Fruit fly (Drosophila melanogaster) whole organism, embryonic: ENCODE measurements around the gene CCT7.

Experiments used
- BEAF-32 ChIP-seq: fragments of 200-800 bp; sonication (Bioruptor generic); optimal IDR thresholded peaks from 3 replicates; lab custom pipeline; 2017; ENCODE audit warnings: missing biosample characterization, missing genetic modification characterization, mild to moderate bottlenecking, moderate library complexity, missing genetic modification reagents
- CG10209 ChIP-seq: fragments of 200-800 bp; sonication (Bioruptor generic); optimal IDR thresholded peaks from 3 replicates; lab custom pipeline; 2017; ENCODE audit warnings: missing biosample characterization, mild to moderate bottlenecking, missing genetic modification characterization, missing genetic modification reagents
- CG13287 ChIP-seq: fragments of 200-800 bp; sonication (Bioruptor generic); IDR thresholded peaks from 2 replicates; pipeline ENCODE4 v1.3.6; 2022; ENCODE audit warnings: missing biosample characterization, missing genetic modification characterization; ENCODE audit not compliant: partially characterized antibody
- CG13424 ChIP-seq: fragments of 200-800 bp; sonication (Bioruptor generic); optimal IDR thresholded peaks from 2 replicates; lab custom pipeline; 2019; ENCODE audit warnings: missing biosample characterization, mild to moderate bottlenecking, missing genetic modification characterization, moderate library complexity
- CG13894 ChIP-seq: fragments of 200-800 bp; sonication (Bioruptor generic); optimal IDR thresholded peaks from 3 replicates; lab custom pipeline; 2018; ENCODE audit warnings: missing biosample characterization, mild to moderate bottlenecking, missing genetic modification characterization, moderate library complexity
- CG17186 ChIP-seq: fragments of 200-800 bp; sonication (Bioruptor generic); optimal IDR thresholded peaks from 3 replicates; lab custom pipeline; 2017; ENCODE audit warnings: missing biosample characterization, missing genetic modification reagents, missing genetic modification characterization
- CG17385 ChIP-seq: fragments of 200-800 bp; sonication (Bioruptor generic); optimal IDR thresholded peaks from 3 replicates; lab custom pipeline; 2018; ENCODE audit warnings: missing biosample characterization, mild to moderate bottlenecking, missing genetic modification characterization
- CG18262 ChIP-seq: fragments of 200-800 bp; optimal IDR thresholded peaks from 3 replicates; lab custom pipeline; 2019; ENCODE audit warnings: missing biosample characterization, mild to moderate bottlenecking, missing genetic modification characterization, moderate library complexity
- CG1832 ChIP-seq: fragments of 200-800 bp; sonication (Bioruptor generic); optimal IDR thresholded peaks from 2 replicates; lab custom pipeline; 2017; ENCODE audit warnings: missing biosample characterization, mild to moderate bottlenecking, missing genetic modification characterization, inconsistent platforms
- CG18476 ChIP-seq: fragments of 200-800 bp; sonication (Bioruptor generic); optimal IDR thresholded peaks from 2 replicates; lab custom pipeline; 2016; ENCODE audit warnings: missing biosample characterization, mild to moderate bottlenecking, missing genetic modification characterization
- CG4854 ChIP-seq: fragments of 200-800 bp; sonication (Bioruptor generic); optimal IDR thresholded peaks from 2 replicates; lab custom pipeline; 2016; ENCODE audit warnings: missing biosample characterization, missing genetic modification characterization, inconsistent platforms
- CG6813 ChIP-seq: fragments of 200-800 bp; sonication (Bioruptor generic); optimal IDR thresholded peaks from 2 replicates; lab custom pipeline; 2017; ENCODE audit warnings: missing biosample characterization, missing genetic modification characterization, mild to moderate bottlenecking, moderate library complexity, missing genetic modification reagents
- CG7928 ChIP-seq: fragments of 200-800 bp; sonication (Bioruptor generic); optimal IDR thresholded peaks from 2 replicates; lab custom pipeline; 2017; ENCODE audit warnings: missing biosample characterization, mild to moderate bottlenecking, missing genetic modification characterization
- CkIIα-i1 ChIP-seq: fragments of 200-800 bp; sonication (Bioruptor generic); IDR thresholded peaks from 2 replicates; pipeline ENCODE4 v1.3.6; 2022; ENCODE audit warnings: missing biosample characterization, missing genetic modification characterization
- Dip2 ChIP-seq: fragments of 200-800 bp; sonication (Bioruptor generic); IDR thresholded peaks from 2 replicates; pipeline ENCODE4 v1.3.6; 2022; ENCODE audit warnings: missing biosample characterization, missing genetic modification characterization
- Drgx ChIP-seq: fragments of 200-800 bp; sonication (Bioruptor generic); IDR thresholded peaks from 2 replicates; pipeline ENCODE4 v1.3.6; 2022; ENCODE audit warnings: missing biosample characterization, missing genetic modification characterization
- E2f1 ChIP-seq: fragments of 200-800 bp; sonication (Bioruptor generic); IDR thresholded peaks from 2 replicates; pipeline ENCODE4 v1.3.6; 2022; ENCODE audit warnings: missing biosample characterization, missing genetic modification characterization
- Ets65A ChIP-seq: fragments of 200-800 bp; sonication (Bioruptor generic); peaks from one replicate; lab custom pipeline; 2016; ENCODE audit warnings: missing biosample characterization, missing genetic modification characterization
- Gsc ChIP-seq: fragments of 200-800 bp; sonication (Bioruptor generic); IDR thresholded peaks from 2 replicates; pipeline ENCODE4 v1.3.6; 2022; ENCODE audit warnings: missing biosample characterization, missing genetic modification characterization
- H15 ChIP-seq: fragments of 200-800 bp; sonication (Bioruptor generic); IDR thresholded peaks from 3 replicates; pipeline ENCODE4 v1.3.6; 2022; ENCODE audit warnings: missing biosample characterization, missing genetic modification characterization
- MESR4 ChIP-seq: fragments of 200-800 bp; sonication (Bioruptor generic); optimal IDR thresholded peaks from 2 replicates; lab custom pipeline; 2018; ENCODE audit warnings: missing biosample characterization, mild to moderate bottlenecking, missing genetic modification characterization, moderate library complexity
- Max ChIP-seq: fragments of 200-800 bp; sonication (Bioruptor generic); optimal IDR thresholded peaks from 2 replicates; lab custom pipeline; 2016; ENCODE audit warnings: missing biosample characterization, mild to moderate bottlenecking, missing genetic modification characterization
- Ravus ChIP-seq: fragments of 200-800 bp; sonication (Bioruptor generic); IDR thresholded peaks from 2 replicates; pipeline ENCODE4 v1.3.6; 2022; ENCODE audit warnings: missing biosample characterization, missing genetic modification characterization
- Sry-β ChIP-seq: fragments of 200-800 bp; sonication (Bioruptor generic); optimal IDR thresholded peaks from 2 replicates; lab custom pipeline; 2018; ENCODE audit warnings: missing biosample characterization, mild to moderate bottlenecking, missing genetic modification characterization, moderate library complexity
- Sry-δ ChIP-seq: fragments of 200-800 bp; sonication (Bioruptor generic); optimal IDR thresholded peaks from 2 replicates; lab custom pipeline; 2016; ENCODE audit warnings: missing biosample characterization, missing genetic modification characterization
- Xbp1 ChIP-seq: fragments of 200-800 bp; sonication (Bioruptor generic); optimal IDR thresholded peaks from 3 replicates; lab custom pipeline; 2016; ENCODE audit warnings: missing biosample characterization, mild to moderate bottlenecking, missing genetic modification characterization
- ase ChIP-seq: fragments of 200-800 bp; sonication (Bioruptor generic); IDR thresholded peaks from 3 replicates; pipeline ENCODE4 v1.3.6; 2022; ENCODE audit warnings: missing biosample characterization, missing genetic modification characterization
- btn ChIP-seq: fragments of 200-800 bp; sonication (Bioruptor generic); optimal IDR thresholded peaks from 2 replicates; lab custom pipeline; 2016; ENCODE audit warnings: missing biosample characterization, missing genetic modification characterization
- cato ChIP-seq: fragments of 200-800 bp; sonication (Bioruptor generic); optimal IDR thresholded peaks from 2 replicates; lab custom pipeline; 2016; ENCODE audit warnings: missing biosample characterization, missing genetic modification characterization, borderline replicate concordance
- ci ChIP-seq: fragments of 200-800 bp; sonication (Bioruptor generic); IDR thresholded peaks from 3 replicates; pipeline ENCODE4 v1.3.6; 2022; ENCODE audit warnings: missing biosample characterization, missing genetic modification characterization
- dan ChIP-seq: fragments of 200-800 bp; sonication (Bioruptor generic); IDR thresholded peaks from 2 replicates; pipeline ENCODE4 v1.3.6; 2022; ENCODE audit warnings: missing biosample characterization, missing genetic modification characterization
- dpn ChIP-seq, 2 experiments: fragments of 200-800 bp; sonication (Bioruptor generic); optimal IDR thresholded peaks; 3 replicates each; lab custom pipeline; 2016; ENCODE audit warnings: missing biosample characterization in 2 of 2, missing genetic modification characterization in 2 of 2
- en ChIP-seq: fragments of 200-800 bp; sonication (Bioruptor generic); optimal IDR thresholded peaks from 2 replicates; lab custom pipeline; 2016; ENCODE audit warnings: missing biosample characterization, missing genetic modification characterization
- ewg ChIP-seq: fragments of 200-800 bp; sonication (Bioruptor generic); optimal IDR thresholded peaks from 3 replicates; lab custom pipeline; 2017; ENCODE audit warnings: mild to moderate bottlenecking, missing biosample characterization, missing genetic modification reagents, missing genetic modification characterization
- fd3F ChIP-seq: fragments of 200-800 bp; sonication (Bioruptor generic); optimal IDR thresholded peaks from 2 replicates; lab custom pipeline; 2018; ENCODE audit warnings: missing biosample characterization, mild to moderate bottlenecking, missing genetic modification characterization, moderate library complexity
- grau ChIP-seq: fragments of 200-800 bp; optimal IDR thresholded peaks from 3 replicates; lab custom pipeline; 2019; ENCODE audit warnings: missing biosample characterization, mild to moderate bottlenecking, missing genetic modification characterization, moderate library complexity
- hth ChIP-seq: fragments of >200 bp; optimal IDR thresholded peaks from 2 replicates; lab custom pipeline; 2017; ENCODE audit warnings: inconsistent platforms
- ind ChIP-seq: fragments of 200-800 bp; sonication (Bioruptor generic); optimal IDR thresholded peaks from 3 replicates; lab custom pipeline; 2016; ENCODE audit warnings: missing biosample characterization, missing genetic modification characterization
- jing ChIP-seq: fragments of 200-800 bp; sonication (Bioruptor generic); optimal IDR thresholded peaks from 2 replicates; lab custom pipeline; 2018; ENCODE audit warnings: missing biosample characterization, mild to moderate bottlenecking, missing genetic modification characterization
- ken ChIP-seq: fragments of 200-800 bp; sonication (Bioruptor generic); IDR thresholded peaks from 3 replicates; pipeline ENCODE4 v1.3.6; 2022; ENCODE audit warnings: missing biosample characterization, missing genetic modification characterization
- phol ChIP-seq: fragments of 200-800 bp; sonication (Bioruptor generic); optimal IDR thresholded peaks from 3 replicates; lab custom pipeline; 2018; ENCODE audit warnings: missing biosample characterization, mild to moderate bottlenecking, missing genetic modification characterization, moderate library complexity
- salm ChIP-seq: fragments of 200-800 bp; sonication (Bioruptor generic); optimal IDR thresholded peaks from 2 replicates; lab custom pipeline; 2018; ENCODE audit warnings: missing biosample characterization, mild to moderate bottlenecking, missing genetic modification characterization
- sc ChIP-seq, 3 experiments: fragments of >200 bp in 2 of 3; fragments of 200-800 bp in 1 of 3; sonication (Bioruptor generic) in 1 of 3; optimal IDR thresholded peaks; 2 replicates in 2 of 3; 3 replicates in 1 of 3; lab custom pipeline; 2017; ENCODE audit warnings: mild to moderate bottlenecking in 1 of 3, missing biosample characterization in 1 of 3, missing genetic modification characterization in 1 of 3, missing genetic modification reagents in 1 of 3
- sob ChIP-seq: fragments of 200-800 bp; sonication (Bioruptor generic); IDR thresholded peaks from 2 replicates; pipeline ENCODE4 v1.3.6; 2022; ENCODE audit warnings: missing biosample characterization, missing genetic modification characterization
- ssp ChIP-seq: fragments of 200-800 bp; sonication (Bioruptor generic); IDR thresholded peaks from 2 replicates; pipeline ENCODE4 v1.3.6; 2022; ENCODE audit warnings: missing biosample characterization, missing genetic modification characterization
- stc ChIP-seq: fragments of 200-800 bp; sonication (Bioruptor generic); IDR thresholded peaks from 2 replicates; pipeline ENCODE4 v1.3.6; 2022; ENCODE audit warnings: missing biosample characterization, missing genetic modification characterization
- tap ChIP-seq: fragments of 200-800 bp; optimal IDR thresholded peaks from 3 replicates; lab custom pipeline; 2019; ENCODE audit warnings: missing biosample characterization, mild to moderate bottlenecking, missing genetic modification characterization, moderate library complexity
- tin ChIP-seq: fragments of 200-800 bp; sonication (Bioruptor generic); optimal IDR thresholded peaks from 3 replicates; lab custom pipeline; 2016; ENCODE audit warnings: missing biosample characterization, missing genetic modification characterization
- tio ChIP-seq: fragments of 200-800 bp; sonication (Bioruptor generic); optimal IDR thresholded peaks from 2 replicates; lab custom pipeline; 2017; ENCODE audit warnings: missing biosample characterization, missing genetic modification characterization, inconsistent platforms
- unc-4 ChIP-seq: fragments of 200-800 bp; sonication (Bioruptor generic); IDR thresholded peaks from 2 replicates; pipeline ENCODE4 v1.3.6; 2022; ENCODE audit warnings: missing biosample characterization, missing genetic modification characterization; ENCODE audit not compliant: partially characterized antibody

Gene CCT7

DNA sequence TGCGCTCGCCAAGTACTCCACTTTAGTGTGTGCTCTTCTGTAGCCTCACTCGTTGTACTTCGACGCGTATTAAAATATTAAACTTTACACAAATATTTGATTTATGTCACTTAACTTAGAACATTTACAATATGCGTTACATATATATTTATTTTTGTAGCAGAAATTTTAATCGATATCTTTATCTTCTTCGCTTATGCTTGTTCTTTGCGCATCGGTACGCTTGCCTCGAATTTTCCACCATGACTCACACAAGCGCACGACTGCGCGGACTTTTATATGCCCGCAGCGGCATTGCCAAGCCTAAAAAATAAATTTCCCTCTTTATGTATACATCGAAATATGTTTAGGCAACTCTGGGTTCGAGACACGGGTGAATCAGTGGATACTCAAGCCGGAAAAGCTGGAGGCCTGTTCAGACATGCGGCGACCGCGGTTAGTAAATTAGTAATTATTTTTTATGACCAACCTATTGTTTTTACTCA lies 19.1 kb downstream of the CCT7 start, which contains the start of gene aqz (continued):
- TF ChIP-seq ssp (peak; percentile 92), CG13424 (peak; percentile 32), en (no peak), CkIIα-i1 (GFP tag; lab: Robert Waterston, UW) (no peak), salm (peak; percentile 37), Drgx (GFP tag; lab: Robert Waterston, UW) (peak; percentile 57), dpn (GFP tag; optimal IDR thresholded peaks at IDR 0.05; lab: Kevin White, UChicago) (peak; percentile 56 to 58), hth (no peak), Sry-β (GFP tag; lab: Kevin White, UChicago) (peak; percentile 19), CG17186 (GFP tag; lab: Kevin White, UChicago) (peak; percentile 69), unc-4 (GFP tag; lab: Robert Waterston, UW) (peak; percentile 57), CG18476 (GFP tag; lab: Kevin White, UChicago) (peak; percentile 3), tin (peak; percentile 54), Xbp1 (GFP tag; lab: Kevin White, UChicago) (peak; percentile 58), ci (GFP tag; lab: Robert Waterston, UW) (peak; percentile 87), stc (peak; percentile 43; the same call in 1 of the 2 replicates), CG6813 (GFP tag; lab: Kevin White, UChicago) (peak; percentile 51), CG18262 (peak; percentile 52), CG7928 (GFP tag; lab: Kevin White, UChicago) (peak; percentile 27), btn (GFP tag; lab: Kevin White, UChicago) (no peak), Ets65A (GFP tag; lab: Kevin White, UChicago) (peak; percentile 95), CG17385 (GFP tag; lab: Kevin White, UChicago) (peak; percentile 73), CG1832 (GFP tag; lab: Kevin White, UChicago) (no peak), ind (GFP tag; lab: Kevin White, UChicago) (peak; percentile 23), cato (GFP tag; lab: Kevin White, UChicago) (no peak), ewg (GFP tag; lab: Kevin White, UChicago) (peak; percentile 98), Gsc (GFP tag; lab: Robert Waterston, UW) (no peak), fd3F (no peak), E2f1 (GFP tag; lab: Robert Waterston, UW) (peak; percentile 57; the same call in 1 of the 2 replicates), tio (GFP tag; lab: Kevin White, UChicago) (peak; percentile 7), Max (GFP tag; lab: Kevin White, UChicago) (no peak), sc (optimal IDR thresholded peaks at IDR 0.05; lab: Kevin White, UChicago) (no peak), sc (GFP tag; optimal IDR thresholded peaks at IDR 0.05; lab: Kevin White, UChicago) (peak; percentile 11), Ravus (GFP tag; lab: Robert Waterston, UW) (no peak), grau (tag; lab: Kevin White, UChicago) (peak; percentile 55), ase (GFP tag; lab: Robert Waterston, UW) (no peak), MESR4 (GFP tag; lab: Kevin White, UChicago) (peak; percentile 76), jing (GFP tag; lab: Kevin White, UChicago) (no peak), ken (GFP tag; lab: Robert Waterston, UW) (peak; percentile 79), CG13894 (tag; lab: Kevin White, UChicago) (peak; percentile 85), Dip2 (GFP tag; lab: Robert Waterston, UW) (no peak), CG4854 (GFP tag; lab: Kevin White, UChicago) (peak; percentile 54), phol (tag; lab: Kevin White, UChicago) (peak; percentile 64), sob (GFP tag; lab: Robert Waterston, UW) (peak; percentile 72), H15 (no peak; the same call in 2 of the 3 replicates), CG10209 (peak; percentile 16), Sry-δ (GFP tag; lab: Kevin White, UChicago) (peak; percentile 77), tap (peak; percentile 34), dan (GFP tag; lab: Robert Waterston, UW) (no peak), CG13287 (GFP tag; lab: Robert Waterston, UW) (peak; percentile 62), BEAF-32 (GFP tag; lab: Kevin White, UChicago) (peak; percentile 72)
